Fruit fly (Drosophila melanogaster) ovary, adult (tissue): ENCODE data around the gene TpnC25D.

Experiments used
- CG17801 ChIP-seq: fragments of 200-800 bp; optimal IDR thresholded peaks from 2 replicates; lab custom pipeline; 2019; ENCODE audit warnings: missing biosample characterization, mild to moderate bottlenecking, missing genetic modification characterization, moderate library complexity; ENCODE audit not compliant: partially characterized antibody

Gene TpnC25D

DNA sequence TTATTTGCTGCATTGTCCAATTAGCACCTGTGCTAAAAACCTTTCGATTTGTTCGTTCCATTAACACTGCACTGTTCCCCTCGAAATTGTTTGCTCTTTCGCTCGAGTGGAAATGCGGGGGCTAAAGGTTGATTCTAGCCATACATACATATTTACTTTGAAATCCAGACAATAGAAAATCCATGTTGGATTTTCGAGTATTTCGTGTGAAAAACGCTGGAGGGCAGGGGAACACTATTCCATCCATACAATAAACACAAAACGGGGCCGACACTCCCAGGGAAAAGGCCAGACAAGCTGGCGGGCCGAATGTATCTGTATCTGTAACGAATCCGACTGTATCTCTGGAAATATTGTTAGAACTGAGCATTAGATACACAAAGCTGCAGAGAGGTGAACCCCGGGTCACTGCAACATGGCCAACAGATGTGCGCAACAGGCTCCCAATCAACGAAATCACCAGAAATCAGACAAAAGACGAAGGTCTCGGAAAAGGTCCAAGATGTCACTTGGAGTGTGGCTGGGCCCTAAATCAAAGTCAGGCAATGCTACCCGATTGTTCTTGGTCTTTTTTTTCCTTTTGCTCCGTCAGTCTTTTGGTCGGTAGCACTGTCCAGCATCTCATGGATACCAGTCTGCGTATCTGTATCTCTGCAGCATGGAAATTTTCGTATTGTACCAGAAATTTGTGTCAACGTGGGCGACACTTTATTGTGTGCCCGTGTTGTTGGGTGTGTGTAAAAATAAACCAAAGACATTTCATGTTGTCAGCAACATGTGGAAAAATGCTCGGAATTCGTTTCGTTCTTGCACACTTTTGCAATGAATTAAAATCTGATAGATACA lies 23.2 kb downstream of the TpnC25D start:
- TF ChIP-seq CG17801 = no peak

DNA sequence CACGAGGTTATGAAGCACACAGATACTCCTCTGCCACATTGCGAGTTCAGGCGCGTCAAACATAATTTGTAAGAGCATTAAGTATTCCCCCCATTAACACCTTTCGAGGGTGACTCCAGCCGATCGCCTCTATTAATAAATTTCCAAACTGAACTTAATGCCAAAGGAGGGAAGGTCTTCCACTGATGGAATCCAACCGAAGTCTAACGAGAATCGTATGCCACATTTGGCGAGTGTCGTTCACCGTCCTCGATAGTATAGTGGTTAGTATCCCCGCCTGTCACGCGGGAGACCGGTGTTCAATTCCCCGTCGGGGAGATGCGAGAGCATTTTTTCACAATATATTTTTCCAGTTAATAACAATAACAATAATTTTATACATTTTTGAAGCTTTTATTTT lies 24.0 kb downstream of the TpnC25D start:
- TF ChIP-seq CG17801 = no peak

DNA sequence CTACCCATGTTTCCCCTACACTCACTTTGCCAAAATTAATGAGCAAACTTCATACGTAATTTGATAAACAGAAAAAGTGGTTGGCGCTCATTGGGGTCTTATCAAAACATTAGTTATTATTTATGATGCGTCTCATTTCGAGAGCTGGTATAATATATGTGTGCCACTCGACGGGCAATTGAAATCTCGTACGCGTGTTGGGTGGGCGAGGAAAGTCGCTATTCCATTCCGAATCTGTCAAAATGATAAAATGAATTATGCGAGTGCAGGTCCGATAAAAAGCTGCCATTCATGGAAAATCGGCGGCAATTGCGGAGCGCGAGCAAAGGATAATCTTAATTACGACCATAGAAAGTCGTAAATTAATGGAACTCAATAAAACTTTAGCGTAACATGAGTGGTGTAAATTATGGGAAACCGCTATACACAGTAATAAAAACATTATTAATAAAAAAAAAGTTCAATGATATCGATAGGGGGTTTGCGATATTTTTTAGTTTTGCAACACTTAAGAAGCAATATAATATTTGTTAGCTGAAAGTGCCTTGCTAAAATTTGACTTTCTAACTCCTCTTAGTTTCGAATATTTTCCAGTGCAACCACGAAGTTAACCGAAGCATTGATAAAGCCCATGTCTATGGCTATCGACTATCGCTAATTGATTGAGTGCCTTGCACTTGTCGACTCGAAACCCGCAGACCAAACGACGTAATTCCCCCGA lies 25.9 kb downstream of the TpnC25D start:
- no peak for TF ChIP-seq CG17801

DNA sequence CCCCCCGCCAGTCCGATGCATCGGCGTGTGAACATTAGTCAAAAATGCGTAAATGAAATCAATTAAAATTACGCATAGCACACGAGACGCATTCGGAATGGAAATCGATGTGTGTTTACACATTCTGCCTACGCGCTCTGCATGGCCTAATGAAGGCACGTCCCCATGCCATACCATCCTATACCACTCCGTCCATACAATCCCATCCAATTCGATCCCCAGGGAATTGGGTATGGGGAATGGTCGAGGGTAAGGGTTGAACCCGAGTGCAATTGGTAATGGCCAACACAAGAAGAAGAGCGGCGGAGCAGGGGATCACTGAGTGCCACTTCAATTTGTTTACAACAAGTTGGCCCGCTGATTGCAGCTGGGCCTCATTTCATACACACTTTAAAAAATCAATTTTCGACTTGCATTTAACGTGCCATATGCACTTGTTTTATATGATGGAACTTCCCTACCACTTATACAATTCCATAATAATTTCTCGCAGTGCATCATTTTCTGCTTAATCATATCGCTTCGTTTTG lies 28.9 kb downstream of the TpnC25D start:
- TF ChIP-seq CG17801 = no peak

DNA sequence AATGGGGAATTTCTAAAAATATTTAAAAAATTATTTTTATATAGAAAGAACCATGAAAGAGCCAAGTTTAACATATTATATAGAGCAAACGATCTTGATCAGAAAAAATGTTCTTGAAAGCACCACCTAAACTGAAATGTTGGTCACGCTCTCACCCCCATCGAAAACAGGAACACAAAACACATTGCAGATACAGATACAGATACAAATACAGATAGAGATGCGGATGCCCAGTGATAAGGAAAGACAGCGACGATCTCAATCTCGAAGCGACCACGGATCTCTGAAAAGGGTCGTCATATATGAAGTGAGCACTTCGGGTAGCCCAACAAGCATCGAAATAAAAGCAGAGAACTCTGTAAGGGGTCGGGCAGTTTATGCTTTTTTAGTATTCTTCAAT lies 30.9 kb downstream of the TpnC25D start:
- TF ChIP-seq CG17801 = no peak

DNA sequence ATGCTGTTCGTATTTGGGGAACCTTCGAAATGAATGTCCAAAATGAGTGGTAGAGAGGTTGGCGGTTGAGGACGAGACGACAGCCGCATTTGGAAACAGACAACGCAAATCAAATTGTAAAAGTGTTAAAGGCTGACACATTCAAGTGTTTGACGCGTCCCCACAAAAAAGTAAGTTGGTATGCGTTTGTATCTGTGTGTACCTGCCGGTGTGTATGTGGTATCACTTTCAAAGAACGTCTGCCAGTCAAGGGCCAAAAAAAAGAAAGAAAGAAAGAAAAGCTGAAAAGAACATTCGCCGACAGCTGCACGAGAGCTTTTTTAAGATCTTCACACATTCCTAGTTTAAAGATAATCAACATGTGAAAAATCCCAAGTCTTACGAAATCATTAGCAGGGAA lies 31.3 kb downstream of the TpnC25D start:
- TF ChIP-seq CG17801 = no peak

DNA sequence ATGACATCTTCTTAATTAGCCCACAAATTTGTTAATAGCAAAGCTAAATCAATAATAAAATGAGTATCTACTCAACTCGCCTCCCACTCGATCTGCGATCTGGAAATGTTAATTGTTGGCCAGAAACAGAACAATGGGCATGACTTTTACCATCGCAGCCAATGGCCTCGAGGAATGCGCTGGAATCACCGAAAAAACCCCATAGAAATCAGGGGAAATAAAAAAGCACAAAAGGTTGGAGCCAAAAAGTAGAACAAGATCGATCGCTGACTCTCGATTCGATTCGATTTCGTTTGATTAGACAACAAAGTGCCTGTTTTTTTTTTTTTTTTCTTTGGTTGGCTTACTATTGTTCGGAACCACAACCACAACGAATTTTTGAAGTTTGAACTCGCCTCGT lies 32.1 kb downstream of the TpnC25D start:
- TF ChIP-seq CG17801 = no peak

DNA sequence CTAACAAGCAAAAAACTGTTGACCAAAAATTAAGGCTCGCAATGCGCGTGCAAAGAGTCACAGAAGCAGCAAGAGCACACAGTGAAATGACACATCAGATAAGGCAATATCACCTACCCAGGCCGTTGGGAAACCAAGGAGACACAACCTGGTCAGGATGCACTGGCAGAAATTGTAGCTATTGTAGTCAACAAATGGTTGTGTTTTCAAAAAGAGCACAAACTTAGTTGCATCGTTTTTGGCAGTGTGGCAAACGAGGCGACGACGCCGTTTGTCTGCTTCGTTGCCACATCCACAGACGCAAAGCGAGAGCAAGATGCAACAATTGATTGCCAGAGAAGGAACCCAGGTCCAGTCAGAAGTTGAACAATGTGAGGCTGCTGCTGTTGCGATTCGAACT lies 33.3 kb downstream of the TpnC25D start:
- TF ChIP-seq CG17801 = no peak

DNA sequence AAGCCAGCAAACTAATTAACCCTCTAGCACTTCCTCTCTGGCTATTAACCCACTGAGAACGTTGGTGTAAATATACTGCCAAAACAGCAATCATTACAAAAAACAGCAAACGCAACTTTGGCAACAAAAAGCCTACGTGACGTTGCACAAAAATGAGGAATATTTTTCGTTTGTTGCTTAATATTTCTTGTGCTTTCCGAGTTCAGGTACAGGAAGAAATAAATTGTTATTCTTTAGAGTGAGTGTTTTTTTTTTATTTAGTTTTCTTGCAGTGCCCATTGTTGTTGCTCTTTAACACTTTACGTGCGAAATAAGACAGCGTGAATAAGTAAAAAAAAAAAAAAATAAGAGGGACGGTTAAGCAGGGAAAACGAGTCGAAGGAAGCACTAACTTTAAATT lies 34.6 kb downstream of the TpnC25D start:
- no peak for TF ChIP-seq CG17801

DNA sequence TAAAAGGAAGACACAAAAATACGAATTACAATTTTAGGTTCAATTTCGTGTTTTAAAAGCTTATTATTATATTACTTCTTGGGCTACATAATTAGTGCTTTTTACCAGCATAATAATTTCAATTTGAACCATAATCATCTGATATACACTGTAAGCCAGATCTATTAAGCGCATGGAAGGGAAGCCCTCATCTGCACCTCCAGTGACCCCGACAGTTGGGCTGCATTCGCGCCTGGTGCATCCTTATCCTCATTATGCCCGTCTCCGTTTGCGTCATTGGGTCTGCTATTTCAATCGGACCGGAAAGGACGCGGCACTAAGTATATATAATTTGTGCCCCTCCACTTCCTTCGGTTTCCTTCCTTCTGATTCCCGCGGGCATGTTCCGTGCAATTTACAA lies 35.2 kb downstream of the TpnC25D start:
- no peak for TF ChIP-seq CG17801

DNA sequence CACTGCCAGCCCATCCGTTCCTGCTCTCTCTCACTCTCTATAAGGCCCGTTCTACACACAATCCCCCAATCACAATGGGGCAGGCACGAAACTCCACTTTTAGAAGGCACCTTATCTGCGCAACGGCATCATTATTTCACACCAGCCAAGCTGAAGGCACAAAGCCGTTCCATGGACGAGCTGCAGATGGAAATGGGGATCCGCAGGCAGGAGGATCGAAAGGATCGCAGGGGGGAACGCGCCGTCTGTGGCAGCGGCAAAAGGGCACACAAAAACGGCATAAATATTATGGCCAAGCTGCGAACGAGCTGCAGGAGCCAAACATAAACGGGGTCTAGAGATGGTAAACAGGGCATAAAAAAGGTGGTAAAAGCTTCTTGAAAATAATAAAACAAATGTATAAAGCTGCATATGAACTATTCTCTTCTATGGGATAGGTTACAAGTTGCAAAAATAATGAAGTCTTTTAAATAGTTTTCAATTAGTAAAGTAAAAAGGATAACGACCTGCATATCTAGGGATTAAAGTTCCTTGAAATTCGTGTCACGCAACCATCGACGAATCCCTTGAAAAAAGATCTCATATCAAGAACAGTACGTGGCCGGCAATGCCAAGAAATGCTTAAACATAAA lies 36.0 kb downstream of the TpnC25D start:
- no peak for TF ChIP-seq CG17801

DNA sequence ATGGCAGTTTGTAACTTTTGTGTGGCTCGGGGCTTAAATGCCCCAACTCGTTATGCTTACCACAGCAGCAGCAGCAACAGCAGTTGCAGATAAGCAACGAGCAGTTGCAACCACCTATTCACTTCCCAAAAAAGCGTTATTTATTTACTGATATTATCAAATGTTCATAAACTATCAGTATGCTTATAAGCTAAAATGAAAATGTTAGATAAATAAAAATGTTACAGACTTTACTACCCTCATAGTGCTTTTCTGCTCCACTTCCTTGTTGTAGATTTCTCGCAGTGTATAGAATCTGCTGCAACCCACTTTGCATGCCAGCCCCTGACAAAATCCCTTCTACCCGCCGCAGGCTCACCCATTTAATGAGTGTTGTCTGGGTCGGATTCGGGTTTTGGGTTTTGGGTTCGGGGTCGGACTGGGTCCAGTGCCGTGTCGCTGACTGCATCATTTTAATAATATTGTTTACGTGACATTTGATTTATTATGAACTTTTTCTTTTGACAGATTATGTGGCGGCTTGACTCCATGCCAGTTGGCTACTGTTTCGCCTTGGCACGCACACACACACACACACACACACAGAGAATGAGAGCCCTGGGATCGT lies 37.7 kb downstream of the TpnC25D start:
- no peak for TF ChIP-seq CG17801

DNA sequence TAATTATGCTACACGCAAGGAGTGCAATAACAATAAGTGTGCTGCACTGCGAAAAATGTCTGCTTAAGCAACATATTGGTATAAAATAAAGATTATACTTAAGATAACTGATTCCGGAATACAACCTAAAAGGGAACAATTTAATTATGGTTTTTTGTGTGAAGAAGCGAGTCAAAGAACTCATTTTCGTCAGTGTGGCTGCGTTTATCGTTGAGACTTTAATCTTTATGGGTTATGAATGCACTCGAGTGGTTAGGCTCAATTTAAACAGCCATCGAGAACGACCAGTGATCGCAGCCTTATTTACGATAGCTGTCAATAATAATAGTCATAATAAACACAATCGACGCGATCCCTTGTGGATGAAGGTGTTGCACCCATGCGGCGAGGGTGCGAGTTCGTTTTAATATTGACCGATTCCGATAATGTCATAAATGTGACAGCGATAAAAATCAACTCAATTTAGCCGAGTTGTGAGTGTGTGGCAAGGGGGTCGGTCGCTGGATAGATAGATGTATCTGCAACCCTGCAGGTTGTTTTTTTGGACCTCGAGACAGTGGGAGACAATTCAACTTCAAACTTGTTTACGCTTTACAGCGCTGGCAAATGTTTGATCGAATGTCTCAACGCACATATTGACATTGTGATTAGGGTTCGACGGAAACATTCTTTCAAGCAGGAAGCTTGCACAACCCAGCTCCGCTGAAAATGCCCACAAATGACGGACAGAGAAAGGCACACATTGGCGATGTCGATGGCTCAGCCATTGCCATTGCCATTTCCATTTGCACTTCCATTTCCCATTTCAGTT lies 39.7 kb downstream of the TpnC25D start:
- TF ChIP-seq CG17801 = no peak

DNA sequence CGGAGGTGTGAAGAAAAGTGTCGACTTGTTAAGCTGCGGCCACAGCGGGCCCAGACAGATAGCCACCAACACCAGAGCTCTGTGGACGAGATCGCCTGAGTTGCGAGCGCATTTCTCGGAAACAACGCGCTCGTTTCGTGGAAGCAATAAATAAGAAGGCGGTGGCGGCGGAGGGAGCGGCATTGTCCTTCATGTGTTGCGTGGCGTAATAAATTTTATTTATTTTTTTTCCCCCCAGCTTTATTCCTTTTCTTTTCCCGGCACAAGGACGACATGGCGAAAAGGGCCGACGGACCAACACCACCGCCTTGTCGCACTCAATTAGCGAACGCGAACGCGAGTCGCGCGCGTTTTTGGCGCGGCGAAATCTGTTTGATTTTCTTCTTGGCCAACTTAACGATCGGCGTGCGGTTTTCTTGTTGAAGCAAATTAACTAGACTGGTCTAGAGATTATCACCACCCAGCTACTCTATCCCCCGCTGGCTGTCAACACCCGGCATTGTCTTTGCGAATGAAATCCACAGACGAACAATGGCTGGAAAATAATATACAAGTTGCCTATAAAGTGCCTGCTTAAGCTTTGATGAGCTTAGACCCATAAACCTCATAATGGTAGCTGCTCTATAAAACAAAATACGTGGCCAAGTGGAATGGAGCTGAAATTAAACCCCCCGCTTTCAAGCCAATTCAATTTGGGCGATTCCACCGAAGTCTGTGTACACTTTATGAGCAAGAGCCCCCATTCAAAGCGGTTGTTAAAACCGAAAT lies 42.8 kb downstream of the TpnC25D start:
- TF ChIP-seq CG17801 = no peak

DNA sequence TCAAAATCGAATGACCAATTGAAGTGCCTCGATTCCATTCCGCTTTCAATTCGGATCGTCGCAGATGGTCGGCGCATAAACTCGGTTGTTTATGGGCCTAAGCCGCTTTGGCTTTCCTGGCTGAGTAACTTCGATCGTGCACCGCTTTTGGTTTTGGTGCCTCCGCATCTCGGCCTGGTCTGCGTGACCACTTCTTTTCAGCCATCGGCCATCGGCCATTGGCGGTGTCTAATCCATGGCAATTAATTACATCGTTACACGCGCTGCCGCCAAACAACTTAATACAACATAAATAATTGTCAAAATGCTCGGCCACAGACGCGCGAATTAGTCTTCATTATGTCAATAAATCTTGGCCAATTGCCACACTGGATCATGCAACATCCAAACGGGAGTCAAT lies 43.8 kb downstream of the TpnC25D start:
- no peak for TF ChIP-seq CG17801
